Worm (Caenorhabditis elegans) whole organism, young adult: Measurements from ENCODE around the gene pitr-6.

Experiments
- B0019.2 ChIP-seq: fragments of 200-800 bp; sonication (Bioruptor generic); conservative IDR thresholded peaks from 2 replicates; pipeline ENCODE4 v1.3.6; 2022; ENCODE audit warnings: missing genetic modification reagents, missing genetic modification characterization, missing compliant biosample characterization
- B0261.1 ChIP-seq: sonication (generic microtip); optimal IDR thresholded peaks from 2 replicates; lab custom pipeline; 2016; ENCODE audit warnings: mild to moderate bottlenecking, missing genetic modification characterization, moderate library complexity, missing compliant biosample characterization
- F10E7.11 ChIP-seq: sonication (generic microtip); optimal IDR thresholded peaks from 2 replicates; lab custom pipeline; 2017; ENCODE audit warnings: mild to moderate bottlenecking, missing genetic modification characterization, moderate library complexity, missing compliant biosample characterization
- F23B12.7 ChIP-seq: sonication (generic microtip); optimal IDR thresholded peaks from 2 replicates; lab custom pipeline; 2017; ENCODE audit warnings: missing genetic modification characterization, mild to moderate bottlenecking, missing compliant biosample characterization, antibody characterized with exemption, moderate library complexity; ENCODE audit not compliant: insufficient read depth
- F33H1.4 ChIP-seq: fragments of 200-800 bp; sonication (Bioruptor generic); IDR thresholded peaks from 2 replicates; pipeline ENCODE4 v1.3.6; 2022; ENCODE audit warnings: missing genetic modification reagents, missing genetic modification characterization, missing compliant biosample characterization
- F49E8.2 ChIP-seq: sonication (generic microtip); optimal IDR thresholded peaks from 3 replicates; lab custom pipeline; 2017; ENCODE audit warnings: missing genetic modification characterization, mild to moderate bottlenecking, missing compliant biosample characterization, antibody characterized with exemption, moderate library complexity; ENCODE audit not compliant: insufficient read depth
- K12H6.12 ChIP-seq: fragments of 200-800 bp; sonication (Bioruptor generic); optimal IDR thresholded peaks from 2 replicates; lab custom pipeline; 2018; ENCODE audit warnings: mild to moderate bottlenecking, missing genetic modification characterization, missing compliant biosample characterization
- Y53F4B.3 ChIP-seq: fragments of 200-800 bp; sonication (Bioruptor generic); IDR thresholded peaks from 2 replicates; pipeline ENCODE4 v1.3.6; 2022; ENCODE audit warnings: missing genetic modification reagents, missing genetic modification characterization, missing compliant biosample characterization
- akir-1 ChIP-seq: fragments of 200-800 bp; sonication (Bioruptor generic); optimal IDR thresholded peaks from 2 replicates; lab custom pipeline; 2018; ENCODE audit warnings: mild to moderate bottlenecking, missing genetic modification characterization, moderate library complexity, missing compliant biosample characterization
- aptf-2 ChIP-seq: fragments of 200-800 bp; sonication (Bioruptor generic); conservative IDR thresholded peaks from 2 replicates; pipeline ENCODE4 v1.3.6; 2022; ENCODE audit warnings: missing genetic modification reagents, missing genetic modification characterization, missing compliant biosample characterization
- attf-6 ChIP-seq: fragments of 200-800 bp; sonication (Bioruptor generic); IDR thresholded peaks from 2 replicates; pipeline ENCODE4 v1.3.6; 2022; ENCODE audit warnings: missing genetic modification reagents, missing genetic modification characterization, missing compliant biosample characterization
- bed-2 ChIP-seq: fragments of 200-800 bp; sonication (Bioruptor generic); IDR thresholded peaks from 2 replicates; pipeline ENCODE4 v1.3.6; 2022; ENCODE audit warnings: missing genetic modification reagents, missing genetic modification characterization, missing compliant biosample characterization
- cebp-1 ChIP-seq, 2 experiments: fragments of 200-800 bp in 1 of 2; sonication (Bioruptor generic) in 1 of 2; sonication (generic microtip) in 1 of 2; IDR thresholded peaks in 1 of 2; optimal IDR thresholded peaks in 1 of 2; 2 replicates each; pipeline versions ENCODE4 v1.3.6 to Lab custom; 2017 to 2022; ENCODE audit warnings: missing compliant biosample characterization in 2 of 2, missing genetic modification characterization in 2 of 2, mild to moderate bottlenecking in 1 of 2, missing genetic modification reagents in 1 of 2, moderate library complexity in 1 of 2
- die-1 ChIP-seq: sonication (generic microtip); optimal IDR thresholded peaks from 2 replicates; lab custom pipeline; 2016; ENCODE audit warnings: missing genotype, mild to moderate bottlenecking, missing genetic modification characterization, missing compliant biosample characterization
- dox-1 ChIP-seq: fragments of 200-800 bp; sonication (Bioruptor generic); IDR thresholded peaks from 2 replicates; pipeline ENCODE4 v1.3.6; 2022; ENCODE audit warnings: missing genetic modification reagents, missing genetic modification characterization, missing compliant biosample characterization
- dpl-1 ChIP-seq: fragments of 150-350 bp; optimal IDR thresholded peaks from 2 replicates; lab custom pipeline; 2014; ENCODE audit warnings: missing biosample characterization, missing genetic modification reagents, missing genetic modification characterization
- efl-1 ChIP-seq: fragments of 150-350 bp; optimal IDR thresholded peaks from 2 replicates; lab custom pipeline; 2014; ENCODE audit warnings: missing biosample characterization, missing genetic modification reagents, missing genetic modification characterization
- egl-44 ChIP-seq: fragments of 200-800 bp; sonication (Bioruptor generic); IDR thresholded peaks from 2 replicates; pipeline ENCODE4 v1.3.6; 2022; ENCODE audit warnings: missing genetic modification reagents, missing genetic modification characterization, missing compliant biosample characterization
- hmg-1.2 ChIP-seq: fragments of 200-800 bp; sonication (Bioruptor generic); IDR thresholded peaks from 2 replicates; pipeline ENCODE4 v1.3.6; 2022; ENCODE audit warnings: missing genetic modification reagents, missing genetic modification characterization, missing compliant biosample characterization
- lin-26 ChIP-seq: fragments of 200-800 bp; sonication (Bioruptor generic); IDR thresholded peaks from 2 replicates; pipeline ENCODE4 v1.3.6; 2022; ENCODE audit warnings: missing genetic modification reagents, missing genetic modification characterization, missing compliant biosample characterization
- madf-10 ChIP-seq: sonication (generic microtip); optimal IDR thresholded peaks from 2 replicates; lab custom pipeline; 2016; ENCODE audit warnings: mild to moderate bottlenecking, missing genetic modification characterization, missing compliant biosample characterization
- madf-6 ChIP-seq: fragments of 200-800 bp; sonication (Bioruptor generic); IDR thresholded peaks from 2 replicates; pipeline ENCODE4 v1.3.6; 2022; ENCODE audit warnings: missing genetic modification reagents, missing genetic modification characterization, missing compliant biosample characterization
- mel-28 ChIP-seq: sonication (generic microtip); optimal IDR thresholded peaks from 2 replicates; lab custom pipeline; 2016; ENCODE audit warnings: borderline replicate concordance, mild to moderate bottlenecking, missing genetic modification characterization, missing compliant biosample characterization
- mxl-1 ChIP-seq: sonication (generic microtip); optimal IDR thresholded peaks from 2 replicates; lab custom pipeline; 2016; ENCODE audit warnings: missing genetic modification characterization, missing compliant biosample characterization
- nfya-2 ChIP-seq: fragments of 200-800 bp; sonication (Bioruptor generic); IDR thresholded peaks from 2 replicates; pipeline ENCODE4 v1.3.6; 2022; ENCODE audit warnings: missing genetic modification reagents, missing genetic modification characterization, missing compliant biosample characterization
- nhr-120 ChIP-seq: fragments of 200-800 bp; sonication (Bioruptor generic); IDR thresholded peaks from 2 replicates; pipeline ENCODE4 v1.3.6; 2022; ENCODE audit warnings: missing genetic modification characterization, missing compliant biosample characterization
- nhr-27 ChIP-seq: fragments of 200-800 bp; sonication (Bioruptor generic); optimal IDR thresholded peaks from 2 replicates; lab custom pipeline; 2018; ENCODE audit warnings: mild to moderate bottlenecking, missing genetic modification characterization, moderate library complexity, missing compliant biosample characterization
- pbrm-1 ChIP-seq: fragments of 200-800 bp; sonication (Bioruptor generic); IDR thresholded peaks from 2 replicates; pipeline ENCODE4 v1.3.6; 2022; ENCODE audit warnings: missing genetic modification reagents, missing genetic modification characterization, missing compliant biosample characterization
- rpc-1 ChIP-seq, 2 experiments: fragments of 150-350 bp in 1 of 2; sonication (generic microtip) in 1 of 2; optimal IDR thresholded peaks; 2 replicates each; lab custom pipeline; 2014 to 2018; ENCODE audit warnings: missing biosample characterization in 1 of 2, missing genetic modification characterization in 1 of 2, missing genetic modification reagents in 1 of 2, missing genotype in 1 of 2
- sea-2 ChIP-seq: fragments of 200-800 bp; sonication (Bioruptor generic); IDR thresholded peaks from 2 replicates; pipeline ENCODE4 v1.3.6; 2022; ENCODE audit warnings: missing genetic modification characterization, missing compliant biosample characterization
- snpc-1.1 ChIP-seq: sonication (generic microtip); optimal IDR thresholded peaks from 2 replicates; lab custom pipeline; 2017; ENCODE audit warnings: missing genetic modification characterization, mild to moderate bottlenecking, missing compliant biosample characterization, antibody characterized with exemption, moderate library complexity, missing genotype, missing genetic modification reagents; ENCODE audit not compliant: insufficient read depth
- snpc-4 ChIP-seq, 5 experiments: fragments of 150-350 bp in 1 of 5; sonication (generic microtip) in 4 of 5; optimal IDR thresholded peaks; 2 replicates each; lab custom pipeline; 2014 to 2018; ENCODE audit warnings: missing genetic modification characterization in 5 of 5, missing biosample characterization in 3 of 5, antibody characterized with exemption in 2 of 5, mild to moderate bottlenecking in 2 of 5, missing compliant biosample characterization in 2 of 5, missing genotype in 2 of 5, moderate library complexity in 2 of 5, missing genetic modification reagents in 1 of 5
- tbp1 ChIP-seq: fragments of 200-800 bp; sonication (Bioruptor generic); optimal IDR thresholded peaks from 2 replicates; lab custom pipeline; 2018; ENCODE audit warnings: mild to moderate bottlenecking, missing genetic modification characterization, missing compliant biosample characterization
- tlf-1 ChIP-seq: fragments of 200-800 bp; sonication (Bioruptor generic); optimal IDR thresholded peaks from 2 replicates; lab custom pipeline; 2018; ENCODE audit warnings: mild to moderate bottlenecking, missing genetic modification characterization, missing compliant biosample characterization
- unc-62 ChIP-seq: fragments of 150-350 bp; optimal IDR thresholded peaks from 2 replicates; lab custom pipeline; 2014; ENCODE audit warnings: missing biosample characterization, missing genetic modification reagents, missing genetic modification characterization
- zfh-2 ChIP-seq: fragments of 200-800 bp; sonication (Bioruptor generic); conservative IDR thresholded peaks from 2 replicates; pipeline ENCODE4 v1.3.6; 2022; ENCODE audit warnings: missing genetic modification reagents, missing genetic modification characterization, missing compliant biosample characterization
- zim-3 ChIP-seq: sonication (generic microtip); optimal IDR thresholded peaks from 2 replicates; lab custom pipeline; 2017; ENCODE audit warnings: mild to moderate bottlenecking, missing genetic modification characterization, moderate library complexity, missing compliant biosample characterization
- ztf-25 ChIP-seq: fragments of 200-800 bp; sonication (Bioruptor generic); IDR thresholded peaks from 2 replicates; pipeline ENCODE4 v1.3.6; 2022; ENCODE audit warnings: missing genetic modification reagents, missing genetic modification characterization, missing compliant biosample characterization
- ztf-28 ChIP-seq: fragments of 200-800 bp; sonication (Bioruptor generic); IDR thresholded peaks from 2 replicates; pipeline ENCODE4 v1.3.6; 2022; ENCODE audit warnings: missing genetic modification reagents, missing genetic modification characterization, missing compliant biosample characterization

pitr-6 gene

DNA sequence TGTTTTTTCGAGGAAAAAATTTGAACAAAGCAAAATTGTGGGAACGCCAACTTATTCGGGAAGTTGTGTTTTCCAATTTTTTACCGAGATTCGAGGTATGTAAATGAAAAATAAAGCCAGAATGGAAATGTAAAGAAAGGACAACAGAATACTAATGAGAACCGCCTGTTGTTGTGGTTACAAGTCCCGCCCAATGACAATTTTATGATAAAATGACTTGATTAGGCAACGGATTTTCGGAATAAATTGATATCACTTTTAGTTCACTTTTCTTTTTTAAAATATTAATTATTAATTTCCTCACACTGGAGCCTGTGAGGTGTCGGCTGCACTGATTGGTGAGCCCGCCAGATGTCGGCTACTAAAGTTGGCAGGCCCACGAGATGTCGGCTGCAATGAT lies 12.8 kb upstream of the pitr-6 start, which contains the start of gene dct-12:
dct-12 (minus strand) TSS at position 101 of the 400 bp plus-strand sequence.
- TF ChIP-seq F10E7.11 (tag; lab: Kevin White, UChicago) = no peak
- TF ChIP-seq snpc-4 (GFP tag; optimal IDR thresholded peaks at IDR 0.05; lab: Kevin White, UChicago) = no peak
- peak in 1 of 4 experiments; percentile 35 for TF ChIP-seq snpc-4 (tag; optimal IDR thresholded peaks at IDR 0.05; lab: Kevin White, UChicago)
- no peak for TF ChIP-seq K12H6.12 (tag; lab: Kevin White, UChicago)
- TF ChIP-seq snpc-1.1 (tag; lab: Kevin White, UChicago) = no peak
- no peak for TF ChIP-seq akir-1 (GFP tag; lab: Kevin White, UChicago)
- no peak for TF ChIP-seq zfh-2 (GFP tag; lab: Robert Waterston, UW)
- TF ChIP-seq, all 124 proteins: peak for 1

DNA sequence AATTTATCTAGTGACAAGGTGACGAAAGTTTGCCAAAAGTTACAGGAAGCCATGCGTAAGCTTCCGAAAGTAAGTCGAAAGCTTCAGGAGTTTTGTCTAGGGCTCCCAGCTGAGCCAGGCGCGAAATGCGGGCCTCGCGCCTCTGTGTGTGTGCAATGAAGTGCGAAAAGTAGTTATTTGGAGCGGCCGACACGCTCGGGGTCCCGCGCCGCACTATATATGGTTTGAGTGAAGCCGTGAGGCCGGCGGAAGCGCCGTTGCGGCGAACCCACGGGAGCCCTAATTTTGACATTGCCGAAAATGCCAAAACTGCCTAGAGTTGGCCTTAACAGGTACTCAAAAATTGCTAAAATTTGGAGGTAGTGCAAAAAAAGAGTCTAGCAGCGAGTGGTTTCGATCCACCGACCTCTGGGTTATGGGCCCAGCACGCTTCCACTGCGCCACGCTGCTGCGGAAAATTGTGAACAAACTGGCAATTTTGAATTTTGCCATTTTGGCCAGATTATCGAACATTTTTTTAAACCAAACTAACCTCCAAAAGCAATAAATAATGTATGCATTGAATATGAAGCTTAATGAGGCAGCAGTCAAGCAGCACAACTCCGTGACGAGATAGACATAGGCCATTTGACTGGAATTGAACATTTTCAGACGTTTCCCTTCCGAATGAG lies 9.8 kb upstream of the pitr-6 start:
- TF ChIP-seq Y53F4B.3 (GFP tag; lab: Robert Waterston, UW) (no peak), die-1 (tag; lab: Kevin White, UChicago) (peak; percentile 45), pbrm-1 (no peak), lin-26 (GFP tag; lab: Robert Waterston, UW) (peak; percentile 65; the same call in 1 of the 2 replicates), snpc-4 (GFP tag; optimal IDR thresholded peaks at IDR 0.05; lab: Kevin White, UChicago) (no peak), snpc-4 (tag; optimal IDR thresholded peaks at IDR 0.05; lab: Kevin White, UChicago) (peak in 2 of 4 experiments; percentile 36 to 75), ztf-28 (GFP tag; lab: Robert Waterston, UW) (0 out of 2 replicates have a peak, but pooled peaks have one; percentile 13), B0019.2 (GFP tag; lab: Robert Waterston, UW) (no peak), zfh-2 (GFP tag; lab: Robert Waterston, UW) (peak; percentile 81), nfya-2 (GFP tag; lab: Robert Waterston, UW) (no peak), nhr-120 (GFP tag; lab: Robert Waterston, UW) (0 out of 2 replicates have a peak, but pooled peaks have one; percentile 11), tbp1 (peak; percentile 87), ztf-25 (GFP tag; lab: Robert Waterston, UW) (0 out of 2 replicates have a peak, but pooled peaks have one; percentile 32), hmg-1.2 (GFP tag; lab: Robert Waterston, UW) (peak; percentile 23; the same call in 1 of the 2 replicates), madf-6 (GFP tag; lab: Robert Waterston, UW) (no peak), dox-1 (GFP tag; lab: Robert Waterston, UW) (peak; percentile 26; the same call in 1 of the 2 replicates), attf-6 (GFP tag; lab: Robert Waterston, UW) (no peak), zim-3 (tag; lab: Kevin White, UChicago) (peak; percentile 1), bed-2 (GFP tag; lab: Robert Waterston, UW) (no peak), sea-2 (no peak), B0261.1 (tag; lab: Kevin White, UChicago) (peak; percentile 61), F33H1.4 (GFP tag; lab: Robert Waterston, UW) (peak; percentile 22; the same call in 1 of the 2 replicates), cebp-1 (GFP tag; IDR thresholded peaks at IDR 0.05; lab: Robert Waterston, UW) (no peak), cebp-1 (tag; optimal IDR thresholded peaks at IDR 0.05; lab: Kevin White, UChicago) (no peak), F23B12.7 (tag; lab: Kevin White, UChicago) (peak; percentile 22), rpc-1 (optimal IDR thresholded peaks at IDR 0.05; lab: Kevin White, UChicago) (peak; percentile 62), rpc-1 (tag; optimal IDR thresholded peaks at IDR 0.05; lab: Kevin White, UChicago) (peak; percentile 75)
- TF ChIP-seq, all 124 proteins: peak for 15

ce11 chrII:12436717-12437116 lies 8.4 kb upstream of the pitr-6 start:
- no peak for TF ChIP-seq dpl-1 (GFP tag; lab: Kevin White, UChicago)
- TF ChIP-seq Y53F4B.3 (GFP tag; lab: Robert Waterston, UW) = no peak
- no peak for TF ChIP-seq zim-3 (tag; lab: Kevin White, UChicago)
- TF ChIP-seq egl-44 (GFP tag; lab: Robert Waterston, UW) = no peak
- no peak for TF ChIP-seq madf-10 (tag; lab: Kevin White, UChicago)
- TF ChIP-seq nhr-27 (tag; lab: Kevin White, UChicago) = no peak
- no peak for TF ChIP-seq mel-28 (tag; lab: Kevin White, UChicago)
- no peak for TF ChIP-seq tlf-1
- TF ChIP-seq F49E8.2 = no peak
- no peak for TF ChIP-seq unc-62
- no peak for TF ChIP-seq efl-1 (GFP tag; lab: Kevin White, UChicago)
- TF ChIP-seq mxl-1 (tag; lab: Kevin White, UChicago) = no peak
- no peak for TF ChIP-seq aptf-2 (GFP tag; lab: Robert Waterston, UW)
- TF ChIP-seq, all 124 proteins: peak for 0
